Worm (Caenorhabditis elegans): ENCODE data around the gene ceh-92.

DNA sequence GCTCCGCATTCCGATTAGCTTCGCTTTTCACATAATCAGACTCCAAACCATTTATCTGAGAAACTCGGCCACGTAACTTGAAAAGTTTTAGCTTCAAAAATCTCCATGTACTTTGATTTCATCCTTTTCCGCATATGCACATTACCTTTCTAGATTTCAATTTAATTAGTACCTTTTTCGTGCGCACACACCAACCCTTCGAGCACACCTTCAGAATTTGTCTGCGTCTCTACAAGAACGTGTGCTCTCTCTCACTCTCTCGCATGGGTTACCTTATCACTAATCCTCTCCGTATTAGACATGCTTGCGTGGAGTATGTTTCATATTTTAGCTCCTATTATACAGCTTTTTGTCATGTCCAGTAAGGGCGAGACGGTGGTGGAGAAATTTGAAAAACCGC, 28.2 kb downstream of the ceh-92 start, which contains the start of gene Y66D12A.30:
- TF ChIP-seq unc-62 (GFP tag; optimal IDR thresholded peaks at IDR 0.05) (no peak), akir-1 (GFP tag; optimal IDR thresholded peaks at IDR 0.05) (no peak), lin-26 (GFP tag; IDR thresholded peaks at IDR 0.05) (no peak), lsy-27 (tag; optimal IDR thresholded peaks at IDR 0.05; ENCODE audit: borderline replicate concordance, insufficient read depth) (no peak), ceh-58 (GFP tag; IDR thresholded peaks at IDR 0.05) (no peak), pha-4 (tag; optimal IDR thresholded peaks at IDR 0.05) (no peak)

Measured in whole organism, young adult.